Worm (Caenorhabditis elegans): Measurements from ENCODE around the gene col-151.

DNA sequence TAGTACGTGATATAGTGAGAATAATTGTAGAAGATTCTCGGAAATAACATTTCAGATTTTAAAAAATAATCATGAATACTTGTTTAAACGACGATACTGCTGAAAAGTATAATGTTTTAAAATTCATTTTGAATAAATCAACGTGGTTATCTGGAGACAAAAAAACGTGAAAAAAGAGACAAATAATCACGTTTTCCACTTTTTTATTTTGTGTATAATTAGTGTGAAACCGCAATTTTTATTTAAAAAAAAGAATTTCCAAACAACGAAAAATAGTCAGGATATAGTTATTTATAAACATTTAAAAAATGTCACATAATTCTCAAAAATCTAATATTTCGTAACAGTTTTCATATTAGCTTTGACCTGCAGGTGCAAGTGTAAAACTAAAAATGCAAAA is 11.3 kb upstream of the col-151 start, which contains the start of gene F15H10.7:
- no peak for TF ChIP-seq unc-62 (GFP tag; optimal IDR thresholded peaks at IDR 0.05)
- no peak for TF ChIP-seq mep-1 (tag; optimal IDR thresholded peaks at IDR 0.05)
- TF ChIP-seq ztf-11 (tag; optimal IDR thresholded peaks at IDR 0.05) = no peak
- TF ChIP-seq nhr-28 (tag; optimal IDR thresholded peaks at IDR 0.05) = no peak
- no peak for TF ChIP-seq unc-120 (tag; optimal IDR thresholded peaks at IDR 0.05; ENCODE audit: poor library complexity, severe bottlenecking)
- no peak for TF ChIP-seq nhr-76 (tag; optimal IDR thresholded peaks at IDR 0.05)
- no peak for TF ChIP-seq sptf-1 (tag; optimal IDR thresholded peaks at IDR 0.05)
- no peak for TF ChIP-seq pha-4 (tag; optimal IDR thresholded peaks at IDR 0.05)
- TF ChIP-seq ceh-43 (GFP tag; optimal IDR thresholded peaks at IDR 0.05) = no peak
- TF ChIP-seq nhr-237 (tag; optimal IDR thresholded peaks at IDR 0.05) = no peak

Data from whole organism, mixed stage, embryonic.